Worm (Caenorhabditis elegans) whole organism, L1 larva: ENCODE results near the gene ucr-2.2.

Experiments
- Y116A8C.19 ChIP-seq: sonication (generic microtip); optimal IDR thresholded peaks from 2 replicates; lab custom pipeline; 2016; ENCODE audit warnings: missing compliant biosample characterization, missing genetic modification characterization, borderline replicate concordance
- egl-27 ChIP-seq, 2 experiments: fragments of 150-350 bp in 1 of 2; sonication (generic microtip); optimal IDR thresholded peaks; 3 replicates each; lab custom pipeline; 2017 to 2018; ENCODE audit warnings: missing biosample characterization in 2 of 2, missing genetic modification characterization in 2 of 2, missing genetic modification reagents in 2 of 2
- grh-1 ChIP-seq: fragments of 200-800 bp; sonication (Bioruptor generic); IDR thresholded peaks from 2 replicates; pipeline ENCODE4 v1.3.6; 2022; ENCODE audit warnings: missing genetic modification reagents, missing genetic modification characterization, missing compliant biosample characterization
- isw-1 ChIP-seq: fragments of 200-800 bp; sonication (Bioruptor generic); IDR thresholded peaks from 2 replicates; pipeline ENCODE4 v1.3.6; 2022; ENCODE audit warnings: missing genetic modification characterization, missing compliant biosample characterization
- lin-13 ChIP-seq: fragments of 150-350 bp; optimal IDR thresholded peaks from 2 replicates; lab custom pipeline; 2014; ENCODE audit warnings: missing biosample characterization, missing genetic modification reagents, missing genetic modification characterization
- lin-39 ChIP-seq: fragments of 150-350 bp; optimal IDR thresholded peaks from 2 replicates; lab custom pipeline; 2014; ENCODE audit warnings: missing biosample characterization, missing genetic modification reagents, missing genetic modification characterization
- skn-1 ChIP-seq: fragments of 150-350 bp; optimal IDR thresholded peaks from 2 replicates; lab custom pipeline; 2014; ENCODE audit warnings: missing biosample characterization, missing genetic modification characterization
- tbx-2 ChIP-seq: sonication (generic microtip); optimal IDR thresholded peaks from 2 replicates; lab custom pipeline; 2016; ENCODE audit warnings: missing genetic modification characterization, missing compliant biosample characterization
- unc-130 ChIP-seq: fragments of 150-350 bp; optimal IDR thresholded peaks from 2 replicates; lab custom pipeline; 2017; ENCODE audit warnings: missing biosample characterization, missing genetic modification characterization, inconsistent platforms

- no peak for TF ChIP-seq isw-1
- TF ChIP-seq lin-39 (tag; lab: Kevin White, UChicago), result no peak
- no peak for TF ChIP-seq skn-1 (tag; lab: Kevin White, UChicago)
- TF ChIP-seq lin-13 (GFP tag; lab: Kevin White, UChicago), result no peak
- TF ChIP-seq unc-130, result no peak
- no peak for TF ChIP-seq egl-27 (tag; optimal IDR thresholded peaks at IDR 0.05; lab: Kevin White, UChicago)
- TF ChIP-seq Y116A8C.19, result no peak
- TF ChIP-seq grh-1 (GFP tag; lab: Robert Waterston, UW), result no peak
- TF ChIP-seq tbx-2 (tag; lab: Kevin White, UChicago), result no peak
Measured at ce11 chrX:15157854-15158253, 15.8 kb upstream of the ucr-2.2 start.
